Worm (Caenorhabditis elegans): Measurements from ENCODE around the gene lst-5.

- no peak for TF ChIP-seq med-1 (GFP tag; optimal IDR thresholded peaks at IDR 0.05; ENCODE audit: insufficient read depth)
- no peak for TF ChIP-seq ztf-29 (GFP tag; IDR thresholded peaks at IDR 0.05)
Measured at ce11 chrII:6975725-6976124, 47.0 kb upstream of the lst-5 start.
